Fruit fly (Drosophila melanogaster) whole organism, embryonic: ENCODE results near the gene Srp14.
A peak's percentile ranks its signal among the peaks of the same experiment; 100 is the strongest.

Experiments used
- Abd-B ChIP-seq: fragments of 200-800 bp; sonication (Bioruptor generic); optimal IDR thresholded peaks from 2 replicates; lab custom pipeline; 2018; ENCODE audit warnings: missing biosample characterization, mild to moderate bottlenecking, missing genetic modification characterization, moderate library complexity
- Atf3 ChIP-seq: fragments of 200-800 bp; sonication (Bioruptor generic); optimal IDR thresholded peaks from 3 replicates; lab custom pipeline; 2016; ENCODE audit warnings: missing biosample characterization, missing genetic modification characterization
- CG11085 ChIP-seq: fragments of 200-800 bp; sonication (Bioruptor generic); IDR thresholded peaks from 2 replicates; pipeline ENCODE4 v1.3.6; 2022; ENCODE audit warnings: missing biosample characterization, missing genetic modification characterization
- CG11398 ChIP-seq: fragments of 200-800 bp; sonication (Bioruptor generic); optimal IDR thresholded peaks from 2 replicates; lab custom pipeline; 2016; ENCODE audit warnings: missing biosample characterization, missing genetic modification characterization
- CG12071 ChIP-seq: fragments of 200-800 bp; sonication (Bioruptor generic); optimal IDR thresholded peaks from 3 replicates; lab custom pipeline; 2018; ENCODE audit warnings: missing biosample characterization, mild to moderate bottlenecking, missing genetic modification characterization
- CG1233 ChIP-seq: fragments of 200-800 bp; sonication (Bioruptor generic); optimal IDR thresholded peaks from 4 replicates; lab custom pipeline; 2018; ENCODE audit warnings: missing biosample characterization, mild to moderate bottlenecking, missing genetic modification characterization
- CG12391 ChIP-seq: fragments of 200-800 bp; sonication (Bioruptor generic); optimal IDR thresholded peaks from 3 replicates; lab custom pipeline; 2018; ENCODE audit warnings: missing biosample characterization, mild to moderate bottlenecking, missing genetic modification characterization, moderate library complexity
- CG15479 ChIP-seq: fragments of 200-800 bp; sonication (Bioruptor generic); optimal IDR thresholded peaks from 3 replicates; lab custom pipeline; 2019; ENCODE audit warnings: missing biosample characterization, mild to moderate bottlenecking, missing genetic modification characterization, moderate library complexity
- CG1603 ChIP-seq: fragments of 200-800 bp; sonication (Bioruptor generic); optimal IDR thresholded peaks from 2 replicates; lab custom pipeline; 2019; ENCODE audit warnings: missing biosample characterization, mild to moderate bottlenecking, missing genetic modification characterization, moderate library complexity
- CG17912 ChIP-seq: fragments of 200-800 bp; sonication (Bioruptor generic); optimal IDR thresholded peaks from 2 replicates; lab custom pipeline; 2018; ENCODE audit warnings: missing biosample characterization, mild to moderate bottlenecking, missing genetic modification characterization
- CG2116 ChIP-seq: fragments of 200-800 bp; sonication (Bioruptor generic); optimal IDR thresholded peaks from 3 replicates; lab custom pipeline; 2018; ENCODE audit warnings: missing biosample characterization, mild to moderate bottlenecking, missing genetic modification characterization
- CG2120 ChIP-seq: fragments of 200-800 bp; sonication (Bioruptor generic); optimal IDR thresholded peaks from 3 replicates; lab custom pipeline; 2016; ENCODE audit warnings: missing biosample characterization, missing genetic modification characterization
- CG33213 ChIP-seq: fragments of 200-800 bp; sonication (Bioruptor generic); optimal IDR thresholded peaks from 3 replicates; lab custom pipeline; 2016; ENCODE audit warnings: missing biosample characterization, missing genetic modification characterization
- CG34224 ChIP-seq: fragments of 200-800 bp; sonication (Bioruptor generic); IDR thresholded peaks from 3 replicates; pipeline ENCODE4 v1.3.6; 2022; ENCODE audit warnings: missing biosample characterization, missing genetic modification characterization; ENCODE audit not compliant: partially characterized antibody
- CG3995 ChIP-seq: fragments of 200-800 bp; sonication (Bioruptor generic); optimal IDR thresholded peaks from 3 replicates; lab custom pipeline; 2016; ENCODE audit warnings: missing biosample characterization, missing genetic modification characterization
- CG8765 ChIP-seq: fragments of 200-800 bp; sonication (Bioruptor generic); IDR thresholded peaks from 2 replicates; pipeline ENCODE4 v1.3.6; 2022; ENCODE audit warnings: missing biosample characterization, missing genetic modification characterization
- CG9215 ChIP-seq: fragments of 200-800 bp; sonication (Bioruptor generic); IDR thresholded peaks from 2 replicates; pipeline ENCODE4 v1.3.6; 2022; ENCODE audit warnings: missing biosample characterization, missing genetic modification characterization
- CG9932 ChIP-seq: fragments of 200-800 bp; sonication (Bioruptor generic); IDR thresholded peaks from 2 replicates; pipeline ENCODE4 v1.3.6; 2022; ENCODE audit warnings: missing biosample characterization, missing genetic modification characterization
- E2f2 ChIP-seq: fragments of 200-800 bp; sonication (Bioruptor generic); IDR thresholded peaks from 2 replicates; pipeline ENCODE4 v1.3.6; 2022; ENCODE audit warnings: missing biosample characterization, missing genetic modification characterization
- Fer2 ChIP-seq: fragments of 200-800 bp; sonication (Bioruptor generic); optimal IDR thresholded peaks from 2 replicates; lab custom pipeline; 2018; ENCODE audit warnings: missing biosample characterization, mild to moderate bottlenecking, missing genetic modification characterization, moderate library complexity
- Gsc ChIP-seq: fragments of 200-800 bp; sonication (Bioruptor generic); IDR thresholded peaks from 2 replicates; pipeline ENCODE4 v1.3.6; 2022; ENCODE audit warnings: missing biosample characterization, missing genetic modification characterization
- Hmr ChIP-seq: fragments of 200-800 bp; sonication (Bioruptor generic); optimal IDR thresholded peaks from 3 replicates; lab custom pipeline; 2017; ENCODE audit warnings: mild to moderate bottlenecking, missing biosample characterization, missing genetic modification reagents, missing genetic modification characterization
- Hsf ChIP-seq: fragments of 200-800 bp; sonication (Bioruptor generic); optimal IDR thresholded peaks from 3 replicates; lab custom pipeline; 2016; ENCODE audit warnings: missing biosample characterization, missing genetic modification characterization
- Opbp ChIP-seq: fragments of 200-800 bp; sonication (Bioruptor generic); IDR thresholded peaks from 3 replicates; pipeline ENCODE4 v1.3.6; 2022; ENCODE audit warnings: missing biosample characterization, missing genetic modification characterization; ENCODE audit not compliant: partially characterized antibody
- Pdp1 ChIP-seq, 2 experiments: fragments of 200-800 bp; sonication (Bioruptor generic); optimal IDR thresholded peaks; 3 replicates each; lab custom pipeline; 2016; ENCODE audit warnings: missing biosample characterization in 2 of 2, missing genetic modification characterization in 2 of 2, mild to moderate bottlenecking in 1 of 2, moderate library complexity in 1 of 2
- Rx ChIP-seq: fragments of 200-800 bp; sonication (Bioruptor generic); IDR thresholded peaks from 2 replicates; pipeline ENCODE4 v1.3.6; 2022; ENCODE audit warnings: missing biosample characterization, missing genetic modification characterization
- Sox100B ChIP-seq: fragments of 200-800 bp; sonication (Bioruptor generic); optimal IDR thresholded peaks from 3 replicates; lab custom pipeline; 2018; ENCODE audit warnings: missing biosample characterization, mild to moderate bottlenecking, missing genetic modification characterization
- dan ChIP-seq: fragments of 200-800 bp; sonication (Bioruptor generic); IDR thresholded peaks from 2 replicates; pipeline ENCODE4 v1.3.6; 2022; ENCODE audit warnings: missing biosample characterization, missing genetic modification characterization
- danr ChIP-seq: fragments of 200-800 bp; sonication (Bioruptor generic); IDR thresholded peaks from 2 replicates; pipeline ENCODE4 v1.3.6; 2022; ENCODE audit warnings: missing biosample characterization, missing genetic modification characterization
- dmrt99B ChIP-seq: fragments of 200-800 bp; sonication (Bioruptor generic); optimal IDR thresholded peaks from 2 replicates; lab custom pipeline; 2018; ENCODE audit warnings: missing biosample characterization, mild to moderate bottlenecking, missing genetic modification characterization, moderate library complexity
- ems ChIP-seq: fragments of 200-800 bp; sonication (Bioruptor generic); optimal IDR thresholded peaks from 3 replicates; lab custom pipeline; 2016; ENCODE audit warnings: missing biosample characterization, missing genetic modification characterization
- fd3F ChIP-seq: fragments of 200-800 bp; sonication (Bioruptor generic); optimal IDR thresholded peaks from 2 replicates; lab custom pipeline; 2018; ENCODE audit warnings: missing biosample characterization, mild to moderate bottlenecking, missing genetic modification characterization, moderate library complexity
- gce ChIP-seq: fragments of 200-800 bp; sonication (Bioruptor generic); IDR thresholded peaks from 3 replicates; pipeline ENCODE4 v1.3.6; 2022; ENCODE audit warnings: missing biosample characterization, missing genetic modification characterization
- grn ChIP-seq: fragments of 200-800 bp; sonication (Bioruptor generic); optimal IDR thresholded peaks from 3 replicates; lab custom pipeline; 2017; ENCODE audit warnings: missing biosample characterization, missing genetic modification characterization
- ken ChIP-seq: fragments of 200-800 bp; sonication (Bioruptor generic); IDR thresholded peaks from 3 replicates; pipeline ENCODE4 v1.3.6; 2022; ENCODE audit warnings: missing biosample characterization, missing genetic modification characterization
- nerfin-2 ChIP-seq: fragments of 200-800 bp; sonication (Bioruptor generic); IDR thresholded peaks from 2 replicates; pipeline ENCODE4 v1.3.6; 2022; ENCODE audit warnings: missing biosample characterization, missing genetic modification characterization; ENCODE audit not compliant: partially characterized antibody
- nmo ChIP-seq: fragments of 200-800 bp; sonication (Bioruptor generic); optimal IDR thresholded peaks from 2 replicates; lab custom pipeline; 2018; ENCODE audit warnings: missing biosample characterization, mild to moderate bottlenecking, missing genetic modification characterization, moderate library complexity
- nom ChIP-seq: fragments of 200-800 bp; sonication (Bioruptor generic); optimal IDR thresholded peaks from 2 replicates; lab custom pipeline; 2017; ENCODE audit warnings: missing biosample characterization, missing genetic modification characterization, mild to moderate bottlenecking, moderate library complexity, missing genetic modification reagents
- pnt ChIP-seq: fragments of 200-800 bp; sonication (Bioruptor generic); optimal IDR thresholded peaks from 3 replicates; lab custom pipeline; 2016; ENCODE audit warnings: missing biosample characterization, missing genetic modification characterization
- row ChIP-seq: fragments of 200-800 bp; sonication (Bioruptor generic); IDR thresholded peaks from 3 replicates; pipeline ENCODE4 v1.3.6; 2022; ENCODE audit warnings: missing biosample characterization, missing genetic modification characterization
- schlank ChIP-seq: fragments of 200-800 bp; sonication (Bioruptor generic); optimal IDR thresholded peaks from 2 replicates; lab custom pipeline; 2018; ENCODE audit warnings: missing biosample characterization, mild to moderate bottlenecking, missing genetic modification characterization
- scrt ChIP-seq: fragments of 200-800 bp; sonication (Bioruptor generic); optimal IDR thresholded peaks from 2 replicates; lab custom pipeline; 2018; ENCODE audit warnings: missing biosample characterization, mild to moderate bottlenecking, missing genetic modification characterization, moderate library complexity
- sob ChIP-seq: fragments of 200-800 bp; sonication (Bioruptor generic); IDR thresholded peaks from 2 replicates; pipeline ENCODE4 v1.3.6; 2022; ENCODE audit warnings: missing biosample characterization, missing genetic modification characterization
- sr ChIP-seq: fragments of 200-800 bp; sonication (Bioruptor generic); IDR thresholded peaks from 3 replicates; pipeline ENCODE4 v1.3.6; 2022; ENCODE audit warnings: missing biosample characterization, missing genetic modification characterization
- ssp ChIP-seq: fragments of 200-800 bp; sonication (Bioruptor generic); IDR thresholded peaks from 2 replicates; pipeline ENCODE4 v1.3.6; 2022; ENCODE audit warnings: missing biosample characterization, missing genetic modification characterization
- tap ChIP-seq: fragments of 200-800 bp; optimal IDR thresholded peaks from 3 replicates; lab custom pipeline; 2019; ENCODE audit warnings: missing biosample characterization, mild to moderate bottlenecking, missing genetic modification characterization, moderate library complexity
- tll ChIP-seq, 2 experiments: fragments of 200-800 bp in 1 of 2; fragments of >200 bp in 1 of 2; sonication (Bioruptor generic) in 1 of 2; optimal IDR thresholded peaks; 2 replicates each; lab custom pipeline; 2017 to 2019; ENCODE audit warnings: missing biosample characterization in 2 of 2, missing genetic modification characterization in 2 of 2, mild to moderate bottlenecking in 1 of 2, moderate library complexity in 1 of 2
- usp ChIP-seq: fragments of >200 bp; optimal IDR thresholded peaks from 2 replicates; lab custom pipeline; 2017; ENCODE audit warnings: missing biosample characterization, missing genetic modification characterization
- vvl ChIP-seq: fragments of 200-800 bp; sonication (Bioruptor generic); IDR thresholded peaks from 2 replicates; pipeline ENCODE4 v1.3.6; 2022; ENCODE audit warnings: missing biosample characterization, missing genetic modification characterization

Srp14 gene

dm6 chr3R:20542283-20543144, 37.4 kb upstream of the Srp14 start (continued):
- peak; percentile 83 for TF ChIP-seq CG15479 (GFP tag; lab: Kevin White, UChicago)
- TF ChIP-seq CG1603 (tag; lab: Kevin White, UChicago) = peak; percentile 48
- no peak for TF ChIP-seq danr (GFP tag; lab: Robert Waterston, UW)
- no peak for TF ChIP-seq schlank (tag; lab: Kevin White, UChicago)
- no peak for TF ChIP-seq CG33213 (GFP tag; lab: Kevin White, UChicago)
- peak; percentile 29 for TF ChIP-seq grn (GFP tag; lab: Kevin White, UChicago)
- TF ChIP-seq CG9215 (GFP tag; lab: Robert Waterston, UW) = no peak
- TF ChIP-seq dan (GFP tag; lab: Robert Waterston, UW) = no peak
- TF ChIP-seq CG11398 (GFP tag; lab: Kevin White, UChicago) = peak; percentile 48
- no peak for TF ChIP-seq Hsf (GFP tag; lab: Kevin White, UChicago)
- TF ChIP-seq sob (GFP tag; lab: Robert Waterston, UW) = peak; percentile 49
- no peak for TF ChIP-seq Rx (GFP tag; lab: Robert Waterston, UW)
- TF ChIP-seq scrt (GFP tag; lab: Kevin White, UChicago) = peak; percentile 47
- no peak for TF ChIP-seq tll (GFP tag; optimal IDR thresholded peaks at IDR 0.05; lab: Kevin White, UChicago)
- TF ChIP-seq Gsc (GFP tag; lab: Robert Waterston, UW) = no peak
- no peak for TF ChIP-seq Opbp (GFP tag; lab: Robert Waterston, UW)
- TF ChIP-seq CG3995 (GFP tag; lab: Kevin White, UChicago) = no peak
- TF ChIP-seq CG12071 (GFP tag; lab: Kevin White, UChicago) = no peak
- no peak for TF ChIP-seq usp (GFP tag; lab: Kevin White, UChicago)
- TF ChIP-seq nmo (GFP tag; lab: Kevin White, UChicago) = no peak
- TF ChIP-seq CG1233 (GFP tag; lab: Kevin White, UChicago) = peak; percentile 55
- no peak for TF ChIP-seq CG17912 (GFP tag; lab: Kevin White, UChicago)
- no peak for TF ChIP-seq Atf3 (GFP tag; lab: Kevin White, UChicago)
- TF ChIP-seq Fer2 (tag; lab: Kevin White, UChicago) = peak; percentile 18
- no peak for TF ChIP-seq E2f2 (GFP tag; lab: Robert Waterston, UW)
- TF ChIP-seq Pdp1 (GFP tag; optimal IDR thresholded peaks at IDR 0.05; lab: Kevin White, UChicago) = peak in 1 of 2 experiments; percentile 4
- TF ChIP-seq dmrt99B (tag; lab: Kevin White, UChicago) = no peak
- no peak for TF ChIP-seq sr (GFP tag; lab: Robert Waterston, UW)
- 0 out of 3 replicates have a peak, but pooled peaks have one; percentile 24 for TF ChIP-seq row (GFP tag; lab: Robert Waterston, UW)
- TF ChIP-seq vvl (GFP tag; lab: Robert Waterston, UW) = no peak
- no peak for TF ChIP-seq CG8765 (GFP tag; lab: Robert Waterston, UW)
- no peak for TF ChIP-seq ssp (GFP tag; lab: Robert Waterston, UW)
- no peak for TF ChIP-seq nom
- no peak for TF ChIP-seq ken
- TF ChIP-seq Sox100B (GFP tag; lab: Kevin White, UChicago) = peak; percentile 77
- peak; percentile 54 for TF ChIP-seq Hmr (GFP tag; lab: Kevin White, UChicago)
- no peak for TF ChIP-seq CG34224
- TF ChIP-seq gce = no peak
- TF ChIP-seq tap (tag; lab: Kevin White, UChicago) = peak; percentile 41
- TF ChIP-seq nerfin-2 = no peak
- no peak for TF ChIP-seq CG11085 (GFP tag; lab: Robert Waterston, UW)
- TF ChIP-seq CG2116 (GFP tag; lab: Kevin White, UChicago) = peak; percentile 21
- TF ChIP-seq CG2120 (GFP tag; lab: Kevin White, UChicago) = no peak
- TF ChIP-seq CG12391 (tag; lab: Kevin White, UChicago) = peak; percentile 30
- no peak for TF ChIP-seq Abd-B
- peak; percentile 8 for TF ChIP-seq pnt (GFP tag; lab: Kevin White, UChicago)
- no peak for TF ChIP-seq ems (GFP tag; lab: Kevin White, UChicago)
- no peak for TF ChIP-seq CG9932 (GFP tag; lab: Robert Waterston, UW)
- no peak for TF ChIP-seq fd3F (GFP tag; lab: Kevin White, UChicago)
